Worm (Caenorhabditis elegans) whole organism, midembryonic: ENCODE measurements around the gene ran-5.

Experiments used
- cog-1 ChIP-seq: sonication (generic microtip); optimal IDR thresholded peaks from 2 replicates; lab custom pipeline; 2016; ENCODE audit warnings: missing genetic modification characterization, missing compliant biosample characterization
- flt-1 ChIP-seq: fragments of 200-800 bp; sonication (Bioruptor generic); IDR thresholded peaks from 2 replicates; pipeline ENCODE4 v1.3.6; 2022; ENCODE audit warnings: missing genetic modification characterization, missing compliant biosample characterization
- klf-2 ChIP-seq: fragments of 200-800 bp; sonication (Bioruptor generic); conservative IDR thresholded peaks from 2 replicates; pipeline ENCODE4 v1.3.6; 2022; ENCODE audit warnings: missing genetic modification reagents, missing genetic modification characterization, missing compliant biosample characterization
- ztf-23 ChIP-seq: fragments of 200-800 bp; sonication (Bioruptor generic); IDR thresholded peaks from 2 replicates; pipeline ENCODE4 v1.3.6; 2022; ENCODE audit warnings: missing genetic modification reagents, missing genetic modification characterization, missing compliant biosample characterization
- ztf-29 ChIP-seq: fragments of 200-800 bp; sonication (Bioruptor generic); IDR thresholded peaks from 2 replicates; pipeline ENCODE4 v1.3.6; 2022; ENCODE audit warnings: missing genetic modification reagents, missing genetic modification characterization, missing compliant biosample characterization

DNA sequence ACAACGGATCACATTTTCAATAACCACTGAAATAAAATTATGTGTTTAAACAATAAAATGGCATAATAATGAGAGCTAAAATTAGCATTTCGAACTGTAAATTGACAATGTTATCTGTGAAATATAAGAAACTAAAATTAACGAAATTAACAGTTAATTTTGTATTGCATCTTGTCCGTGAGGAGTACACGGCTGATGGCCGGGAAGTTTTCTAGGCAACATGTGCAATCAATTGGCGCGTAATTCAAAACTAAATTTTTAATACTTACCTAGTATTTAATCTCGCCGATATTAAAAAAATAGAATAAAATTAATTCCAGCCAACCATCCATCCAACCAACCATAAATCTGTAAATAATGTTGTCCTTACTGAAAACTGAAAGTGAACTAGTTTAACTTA lies 13.6 kb downstream of the ran-5 start:
- TF ChIP-seq ztf-23 (GFP tag; lab: Robert Waterston, UW) = peak; percentile 77
- TF ChIP-seq ztf-29 (GFP tag; lab: Robert Waterston, UW) = no peak
- TF ChIP-seq flt-1 (GFP tag; lab: Robert Waterston, UW) = no peak; the same call in 1 of the 2 replicates
- TF ChIP-seq klf-2 (GFP tag; lab: Robert Waterston, UW) = no peak
- TF ChIP-seq cog-1 (tag; lab: Kevin White, UChicago) = peak; percentile 60
